Worm (Caenorhabditis elegans): ENCODE results near the gene vps-29.

vps-29 gene

ce11 chrIII:10094538-10094937 is 18.3 kb downstream of the vps-29 start:
- TF ChIP-seq tbx-2 (tag; optimal IDR thresholded peaks at IDR 0.05): peak; percentile 11
- TF ChIP-seq nhr-11 (tag; optimal IDR thresholded peaks at IDR 0.05): no peak
- no peak for TF ChIP-seq aly-2 (tag; optimal IDR thresholded peaks at IDR 0.05)
- no peak for TF ChIP-seq elt-2 (tag; optimal IDR thresholded peaks at IDR 0.05)
- peak; percentile 50 for TF ChIP-seq lin-39 (tag; optimal IDR thresholded peaks at IDR 0.05)
- peak; percentile 52 for TF ChIP-seq lsy-12 (tag; optimal IDR thresholded peaks at IDR 0.05)
- TF ChIP-seq nhr-23 (tag; optimal IDR thresholded peaks at IDR 0.05): peak; percentile 55
- TF ChIP-seq unc-62 (GFP tag; optimal IDR thresholded peaks at IDR 0.05): no peak
- no peak for TF ChIP-seq egl-27 (tag; optimal IDR thresholded peaks at IDR 0.05)
- no peak for TF ChIP-seq ztf-11 (tag; optimal IDR thresholded peaks at IDR 0.05)
- peak; percentile 51 for TF ChIP-seq lin-15B (tag; optimal IDR thresholded peaks at IDR 0.05)
- TF ChIP-seq egl-5 (tag; optimal IDR thresholded peaks at IDR 0.05): peak; percentile 6
- TF ChIP-seq nhr-43 (tag; optimal IDR thresholded peaks at IDR 0.05; ENCODE audit: poor library complexity, severe bottlenecking): peak; percentile 63
- no peak for TF ChIP-seq snpc-4 (tag; optimal IDR thresholded peaks at IDR 0.05)
- TF ChIP-seq fos-1 (tag; optimal IDR thresholded peaks at IDR 0.05): no peak
- peak; percentile 86 for TF ChIP-seq nhr-25 (tag; optimal IDR thresholded peaks at IDR 0.05)
- TF ChIP-seq sea-2 (GFP tag; optimal IDR thresholded peaks at IDR 0.05): no peak
- TF ChIP-seq nfya-1 (tag; optimal IDR thresholded peaks at IDR 0.05; ENCODE audit: insufficient read depth): peak; percentile 93
- TF ChIP-seq mml-1 (tag; optimal IDR thresholded peaks at IDR 0.05): no peak

- peak; percentile 12 for TF ChIP-seq lin-15B (tag; optimal IDR thresholded peaks at IDR 0.05)
- TF ChIP-seq nfya-1 (tag; optimal IDR thresholded peaks at IDR 0.05; ENCODE audit: insufficient read depth): peak; percentile 22
- peak; percentile 30 for TF ChIP-seq lsy-12 (tag; optimal IDR thresholded peaks at IDR 0.05)
- no peak for TF ChIP-seq fos-1 (tag; optimal IDR thresholded peaks at IDR 0.05)
- no peak for TF ChIP-seq unc-62 (GFP tag; optimal IDR thresholded peaks at IDR 0.05)
- TF ChIP-seq fkh-10 (GFP tag; optimal IDR thresholded peaks at IDR 0.05): no peak
- TF ChIP-seq aly-2 (tag; optimal IDR thresholded peaks at IDR 0.05): no peak
- TF ChIP-seq ztf-11 (tag; optimal IDR thresholded peaks at IDR 0.05): no peak
- no peak for TF ChIP-seq jun-1 (tag; optimal IDR thresholded peaks at IDR 0.05)
- no peak for TF ChIP-seq daf-12 (tag; optimal IDR thresholded peaks at IDR 0.05)
- TF ChIP-seq nhr-12 (tag; optimal IDR thresholded peaks at IDR 0.05): no peak
- TF ChIP-seq pha-4 (tag; optimal IDR thresholded peaks at IDR 0.05): peak; percentile 43
These were observed 19.8 kb downstream of the vps-29 start for ce11 chrIII:10093093-10093492.

ce11 chrIII:10090685-10091084 is 22.2 kb downstream of the vps-29 start, which contains the start of gene gtf-2H2C:
gtf-2H2C (minus strand) TSS chrIII:10090785.
- no peak for TF ChIP-seq nhr-77 (tag; optimal IDR thresholded peaks at IDR 0.05)
- TF ChIP-seq eor-1 (tag; optimal IDR thresholded peaks at IDR 0.05): no peak
- no peak for TF ChIP-seq ceh-16 (tag; optimal IDR thresholded peaks at IDR 0.05)
- no peak for TF ChIP-seq ceh-9 (tag; optimal IDR thresholded peaks at IDR 0.05)
- TF ChIP-seq fkh-2 (tag; optimal IDR thresholded peaks at IDR 0.05): no peak
- no peak for TF ChIP-seq elt-3 (tag; optimal IDR thresholded peaks at IDR 0.05)
- no peak for TF ChIP-seq hmg-11 (tag; optimal IDR thresholded peaks at IDR 0.05)
- TF ChIP-seq nfya-1 (tag; optimal IDR thresholded peaks at IDR 0.05; ENCODE audit: insufficient read depth): no peak
- TF ChIP-seq unc-39 (tag; optimal IDR thresholded peaks at IDR 0.05): no peak
- no peak for TF ChIP-seq aly-2 (tag; optimal IDR thresholded peaks at IDR 0.05)
- no peak for TF ChIP-seq nhr-11 (tag; optimal IDR thresholded peaks at IDR 0.05)
- TF ChIP-seq mml-1 (tag; optimal IDR thresholded peaks at IDR 0.05): no peak
- no peak for TF ChIP-seq elt-1 (tag; optimal IDR thresholded peaks at IDR 0.05)
- no peak for TF ChIP-seq tbx-2 (tag; optimal IDR thresholded peaks at IDR 0.05)
- no peak for TF ChIP-seq pha-4 (tag; optimal IDR thresholded peaks at IDR 0.05)
- no peak for TF ChIP-seq ama-1 (optimal IDR thresholded peaks at IDR 0.05)

- no peak for TF ChIP-seq nhr-25 (tag; optimal IDR thresholded peaks at IDR 0.05)
- no peak for TF ChIP-seq mml-1 (tag; optimal IDR thresholded peaks at IDR 0.05)
- no peak for TF ChIP-seq tbx-2 (tag; optimal IDR thresholded peaks at IDR 0.05)
- TF ChIP-seq ceh-28 (tag; optimal IDR thresholded peaks at IDR 0.05): no peak
- TF ChIP-seq elt-1 (tag; optimal IDR thresholded peaks at IDR 0.05): no peak
- no peak for TF ChIP-seq nhr-11 (tag; optimal IDR thresholded peaks at IDR 0.05)
- TF ChIP-seq ztf-4 (tag; optimal IDR thresholded peaks at IDR 0.05): no peak
- TF ChIP-seq daf-12 (tag; optimal IDR thresholded peaks at IDR 0.05): no peak
- no peak for TF ChIP-seq nhr-76 (tag; optimal IDR thresholded peaks at IDR 0.05)
- TF ChIP-seq fkh-10 (GFP tag; optimal IDR thresholded peaks at IDR 0.05): no peak
- TF ChIP-seq lsy-12 (tag; optimal IDR thresholded peaks at IDR 0.05): no peak
- no peak for TF ChIP-seq pqm-1 (tag; optimal IDR thresholded peaks at IDR 0.05)
- no peak for TF ChIP-seq ceh-16 (tag; optimal IDR thresholded peaks at IDR 0.05)
- no peak for TF ChIP-seq snpc-4 (tag; optimal IDR thresholded peaks at IDR 0.05)
- TF ChIP-seq fkh-2 (tag; optimal IDR thresholded peaks at IDR 0.05): no peak
These were observed 24.3 kb downstream of the vps-29 start, which contains the start of gene hal-2 for ce11 chrIII:10088508-10088981. hal-2 (minus strand) TSS chrIII:10088931.

Measured in whole organism, L3 larva.